Fruit fly (Drosophila melanogaster) whole organism: ENCODE results near the gene chm.

Experiments
- CG8478 ChIP-seq: fragments of >200 bp; optimal IDR thresholded peaks from 2 replicates; lab custom pipeline; 2018; ENCODE audit warnings: inconsistent platforms
- Dll ChIP-seq: fragments of >200 bp; optimal IDR thresholded peaks from 2 replicates; lab custom pipeline; 2017
- EcR ChIP-seq, 2 experiments: fragments of >200 bp; optimal IDR thresholded peaks; 2 replicates each; lab custom pipeline; 2017; ENCODE audit warnings: missing biosample characterization in 2 of 2, missing genetic modification characterization in 2 of 2, missing genetic modification reagents in 2 of 2
- psq ChIP-seq: fragments of >200 bp; optimal IDR thresholded peaks from 2 replicates; lab custom pipeline; 2017

dm6 chr2L:7397746-7398145 lies 14.5 kb upstream of the chm start:
- no peak for TF ChIP-seq EcR (GFP tag; optimal IDR thresholded peaks at IDR 0.05; lab: Kevin White, UChicago)
- no peak for TF ChIP-seq psq (lab: Kevin White, UChicago)
- no peak for TF ChIP-seq CG8478 (lab: Kevin White, UChicago)
- no peak for TF ChIP-seq Dll (lab: Kevin White, UChicago)
